Fruit fly (Drosophila melanogaster) whole organism, embryonic: ENCODE data around the gene gdl.

Source experiments
- Adf1 ChIP-seq: fragments of 200-800 bp; sonication (Bioruptor generic); IDR thresholded peaks from 2 replicates; pipeline ENCODE4 v1.3.6; 2022; ENCODE audit warnings: missing biosample characterization, missing genetic modification characterization
- B-H1 ChIP-seq: fragments of 200-800 bp; sonication (Bioruptor generic); IDR thresholded peaks from 3 replicates; pipeline ENCODE4 v1.3.6; 2022; ENCODE audit warnings: missing biosample characterization, missing genetic modification characterization
- CG10321 ChIP-seq: fragments of 200-800 bp; sonication (Bioruptor generic); IDR thresholded peaks from 2 replicates; pipeline ENCODE4 v1.3.6; 2022; ENCODE audit warnings: missing biosample characterization, missing genetic modification characterization
- CG11723 ChIP-seq: fragments of 200-800 bp; sonication (Bioruptor generic); optimal IDR thresholded peaks from 2 replicates; lab custom pipeline; 2017; ENCODE audit warnings: missing biosample characterization, mild to moderate bottlenecking, missing genetic modification characterization
- CG12299 ChIP-seq: fragments of 200-800 bp; sonication (Bioruptor generic); optimal IDR thresholded peaks from 2 replicates; lab custom pipeline; 2018; ENCODE audit warnings: missing biosample characterization, mild to moderate bottlenecking, missing genetic modification characterization
- CG12769 ChIP-seq: fragments of 200-800 bp; sonication (Bioruptor generic); optimal IDR thresholded peaks from 2 replicates; lab custom pipeline; 2019; ENCODE audit warnings: missing biosample characterization, mild to moderate bottlenecking, missing genetic modification characterization, moderate library complexity
- CG13123 ChIP-seq: fragments of 200-800 bp; sonication (Bioruptor generic); optimal IDR thresholded peaks from 2 replicates; lab custom pipeline; 2016; ENCODE audit warnings: missing biosample characterization, missing genetic modification characterization
- CG13624 ChIP-seq: fragments of 200-800 bp; sonication (Bioruptor generic); optimal IDR thresholded peaks from 2 replicates; lab custom pipeline; 2016; ENCODE audit warnings: missing biosample characterization, missing genetic modification characterization
- CG14014 ChIP-seq: fragments of 200-800 bp; sonication (Bioruptor generic); IDR thresholded peaks from 2 replicates; pipeline ENCODE4 v1.3.6; 2022; ENCODE audit warnings: missing biosample characterization, missing genetic modification characterization
- CG14441 ChIP-seq: fragments of 200-800 bp; sonication (Bioruptor generic); IDR thresholded peaks from 2 replicates; pipeline ENCODE4 v1.3.6; 2022; ENCODE audit warnings: missing biosample characterization, missing genetic modification characterization
- CG14710 ChIP-seq: fragments of 200-800 bp; sonication (Bioruptor generic); optimal IDR thresholded peaks from 3 replicates; lab custom pipeline; 2019; ENCODE audit warnings: missing biosample characterization, mild to moderate bottlenecking, missing genetic modification characterization, moderate library complexity
- CG15601 ChIP-seq: fragments of 200-800 bp; sonication (Bioruptor generic); optimal IDR thresholded peaks from 3 replicates; lab custom pipeline; 2019; ENCODE audit warnings: missing biosample characterization, mild to moderate bottlenecking, missing genetic modification characterization, moderate library complexity
- CG1603 ChIP-seq: fragments of 200-800 bp; sonication (Bioruptor generic); optimal IDR thresholded peaks from 2 replicates; lab custom pipeline; 2019; ENCODE audit warnings: missing biosample characterization, mild to moderate bottlenecking, missing genetic modification characterization, moderate library complexity
- CG3281 ChIP-seq: fragments of 200-800 bp; sonication (Bioruptor generic); optimal IDR thresholded peaks from 3 replicates; lab custom pipeline; 2017; ENCODE audit warnings: missing biosample characterization, mild to moderate bottlenecking, missing genetic modification characterization
- CG33557 ChIP-seq: fragments of 200-800 bp; sonication (Bioruptor generic); optimal IDR thresholded peaks from 2 replicates; lab custom pipeline; 2019; ENCODE audit warnings: missing biosample characterization, mild to moderate bottlenecking, missing genetic modification characterization, moderate library complexity
- CG4328 ChIP-seq: fragments of 200-800 bp; sonication (Bioruptor generic); optimal IDR thresholded peaks from 3 replicates; lab custom pipeline; 2017; ENCODE audit warnings: missing biosample characterization, missing genetic modification reagents, missing genetic modification characterization
- CG4360 ChIP-seq: fragments of 200-800 bp; sonication (Bioruptor generic); IDR thresholded peaks from 2 replicates; pipeline ENCODE4 v1.3.6; 2022; ENCODE audit warnings: missing biosample characterization, missing genetic modification characterization
- CG5180 ChIP-seq: fragments of 200-800 bp; sonication (Bioruptor generic); optimal IDR thresholded peaks from 3 replicates; lab custom pipeline; 2017; ENCODE audit warnings: missing biosample characterization, missing genetic modification characterization, mild to moderate bottlenecking, moderate library complexity, missing genetic modification reagents
- CG6654 ChIP-seq: fragments of 200-800 bp; sonication (Bioruptor generic); optimal IDR thresholded peaks from 2 replicates; lab custom pipeline; 2017; ENCODE audit warnings: missing biosample characterization, mild to moderate bottlenecking, missing genetic modification characterization
- CG6813 ChIP-seq: fragments of 200-800 bp; sonication (Bioruptor generic); optimal IDR thresholded peaks from 2 replicates; lab custom pipeline; 2017; ENCODE audit warnings: missing biosample characterization, missing genetic modification characterization, mild to moderate bottlenecking, moderate library complexity, missing genetic modification reagents
- CG8290 ChIP-seq, 3 experiments: fragments of 200-800 bp; sonication (Bioruptor generic); optimal IDR thresholded peaks; 2 replicates each; lab custom pipeline; 2016 to 2019; ENCODE audit warnings: missing biosample characterization in 3 of 3, missing genetic modification characterization in 3 of 3, mild to moderate bottlenecking in 2 of 3, moderate library complexity in 1 of 3
- CG9215 ChIP-seq: fragments of 200-800 bp; sonication (Bioruptor generic); IDR thresholded peaks from 2 replicates; pipeline ENCODE4 v1.3.6; 2022; ENCODE audit warnings: missing biosample characterization, missing genetic modification characterization
- CG9817 ChIP-seq: fragments of 200-800 bp; sonication (Bioruptor generic); optimal IDR thresholded peaks from 2 replicates; lab custom pipeline; 2018; ENCODE audit warnings: missing biosample characterization, mild to moderate bottlenecking, missing genetic modification characterization, moderate library complexity
- Dad ChIP-seq: fragments of 200-800 bp; sonication (Bioruptor generic); optimal IDR thresholded peaks from 3 replicates; lab custom pipeline; 2016; ENCODE audit warnings: missing biosample characterization, missing genetic modification characterization
- Kr ChIP-seq: fragments of 200-800 bp; sonication (Bioruptor generic); optimal IDR thresholded peaks from 2 replicates; lab custom pipeline; 2017; ENCODE audit warnings: missing biosample characterization, mild to moderate bottlenecking, missing genetic modification characterization
- MTF-1 ChIP-seq: fragments of 200-800 bp; sonication (Bioruptor generic); optimal IDR thresholded peaks from 2 replicates; lab custom pipeline; 2018; ENCODE audit warnings: missing biosample characterization, mild to moderate bottlenecking, missing genetic modification characterization, borderline replicate concordance
- Med ChIP-seq: fragments of 200-800 bp; sonication (Bioruptor generic); peaks from one replicate; lab custom pipeline; 2016; ENCODE audit warnings: missing biosample characterization, missing genetic modification characterization, mild to moderate bottlenecking, inconsistent platforms, moderate library complexity
- Nf-YB ChIP-seq: fragments of 200-800 bp; sonication (Bioruptor generic); optimal IDR thresholded peaks from 3 replicates; lab custom pipeline; 2019; ENCODE audit warnings: missing biosample characterization, mild to moderate bottlenecking, missing genetic modification characterization, moderate library complexity
- Opbp ChIP-seq: fragments of 200-800 bp; sonication (Bioruptor generic); IDR thresholded peaks from 3 replicates; pipeline ENCODE4 v1.3.6; 2022; ENCODE audit warnings: missing biosample characterization, missing genetic modification characterization; ENCODE audit not compliant: partially characterized antibody
- Sox100B ChIP-seq: fragments of 200-800 bp; sonication (Bioruptor generic); optimal IDR thresholded peaks from 3 replicates; lab custom pipeline; 2018; ENCODE audit warnings: missing biosample characterization, mild to moderate bottlenecking, missing genetic modification characterization
- Sry-β ChIP-seq: fragments of 200-800 bp; sonication (Bioruptor generic); optimal IDR thresholded peaks from 2 replicates; lab custom pipeline; 2018; ENCODE audit warnings: missing biosample characterization, mild to moderate bottlenecking, missing genetic modification characterization, moderate library complexity
- Vsx1 ChIP-seq: fragments of 200-800 bp; sonication (Bioruptor generic); optimal IDR thresholded peaks from 2 replicates; lab custom pipeline; 2017; ENCODE audit warnings: missing biosample characterization, mild to moderate bottlenecking, missing genetic modification characterization, missing genetic modification reagents
- btn ChIP-seq: fragments of 200-800 bp; sonication (Bioruptor generic); optimal IDR thresholded peaks from 2 replicates; lab custom pipeline; 2016; ENCODE audit warnings: missing biosample characterization, missing genetic modification characterization
- cg ChIP-seq: fragments of 200-800 bp; sonication (Bioruptor generic); optimal IDR thresholded peaks from 3 replicates; lab custom pipeline; 2019; ENCODE audit warnings: missing biosample characterization, mild to moderate bottlenecking, missing genetic modification characterization, moderate library complexity
- ci ChIP-seq: fragments of 200-800 bp; sonication (Bioruptor generic); IDR thresholded peaks from 3 replicates; pipeline ENCODE4 v1.3.6; 2022; ENCODE audit warnings: missing biosample characterization, missing genetic modification characterization
- crc ChIP-seq: fragments of 200-800 bp; sonication (Bioruptor generic); optimal IDR thresholded peaks from 2 replicates; lab custom pipeline; 2016; ENCODE audit warnings: missing biosample characterization, missing genetic modification characterization
- fd64A ChIP-seq: fragments of 200-800 bp; sonication (Bioruptor generic); optimal IDR thresholded peaks from 3 replicates; lab custom pipeline; 2018; ENCODE audit warnings: missing biosample characterization, mild to moderate bottlenecking, missing genetic modification characterization
- her ChIP-seq: fragments of 200-800 bp; sonication (Bioruptor generic); optimal IDR thresholded peaks from 2 replicates; lab custom pipeline; 2016; ENCODE audit warnings: missing biosample characterization, missing genetic modification characterization
- inv ChIP-seq: fragments of 200-800 bp; sonication (Bioruptor generic); IDR thresholded peaks from 2 replicates; pipeline ENCODE4 v1.3.6; 2022; ENCODE audit warnings: missing biosample characterization, missing genetic modification characterization; ENCODE audit not compliant: partially characterized antibody
- kni ChIP-seq: fragments of 200-800 bp; sonication (Bioruptor generic); optimal IDR thresholded peaks from 3 replicates; lab custom pipeline; 2017; ENCODE audit warnings: mild to moderate bottlenecking, missing biosample characterization, missing genetic modification reagents, missing genetic modification characterization
- lab ChIP-seq: fragments of 200-800 bp; sonication (Bioruptor generic); optimal IDR thresholded peaks from 3 replicates; lab custom pipeline; 2017; ENCODE audit warnings: missing biosample characterization, missing genetic modification characterization, mild to moderate bottlenecking, moderate library complexity, missing genetic modification reagents
- lov ChIP-seq, 2 experiments: fragments of 200-800 bp in 1 of 2; fragments of >200 bp in 1 of 2; sonication (Bioruptor generic) in 1 of 2; IDR thresholded peaks in 1 of 2; optimal IDR thresholded peaks in 1 of 2; 2 replicates in 1 of 2; 3 replicates in 1 of 2; pipeline versions ENCODE4 v1.3.6 to Lab custom; 2017 to 2022; ENCODE audit warnings: missing biosample characterization in 1 of 2, missing genetic modification characterization in 1 of 2
- pita ChIP-seq: fragments of 200-800 bp; sonication (Bioruptor generic); optimal IDR thresholded peaks from 2 replicates; lab custom pipeline; 2017; ENCODE audit warnings: missing biosample characterization, mild to moderate bottlenecking, missing genetic modification characterization
- sens ChIP-seq: fragments of 200-800 bp; sonication (Bioruptor generic); peaks from one replicate; lab custom pipeline; 2016; ENCODE audit warnings: missing biosample characterization, missing genetic modification characterization
- sqz ChIP-seq: fragments of 200-800 bp; sonication (Bioruptor generic); optimal IDR thresholded peaks from 3 replicates; lab custom pipeline; 2018; ENCODE audit warnings: missing biosample characterization, mild to moderate bottlenecking, missing genetic modification characterization
- tap ChIP-seq: fragments of 200-800 bp; optimal IDR thresholded peaks from 3 replicates; lab custom pipeline; 2019; ENCODE audit warnings: missing biosample characterization, mild to moderate bottlenecking, missing genetic modification characterization, moderate library complexity
- vfl ChIP-seq: fragments of 200-800 bp; sonication (Bioruptor generic); optimal IDR thresholded peaks from 2 replicates; lab custom pipeline; 2016; ENCODE audit warnings: missing biosample characterization, missing genetic modification characterization
- wek ChIP-seq: fragments of 200-800 bp; sonication (Bioruptor generic); optimal IDR thresholded peaks from 3 replicates; lab custom pipeline; 2018; ENCODE audit warnings: missing biosample characterization, mild to moderate bottlenecking, missing genetic modification characterization, moderate library complexity

gdl gene

DNA sequence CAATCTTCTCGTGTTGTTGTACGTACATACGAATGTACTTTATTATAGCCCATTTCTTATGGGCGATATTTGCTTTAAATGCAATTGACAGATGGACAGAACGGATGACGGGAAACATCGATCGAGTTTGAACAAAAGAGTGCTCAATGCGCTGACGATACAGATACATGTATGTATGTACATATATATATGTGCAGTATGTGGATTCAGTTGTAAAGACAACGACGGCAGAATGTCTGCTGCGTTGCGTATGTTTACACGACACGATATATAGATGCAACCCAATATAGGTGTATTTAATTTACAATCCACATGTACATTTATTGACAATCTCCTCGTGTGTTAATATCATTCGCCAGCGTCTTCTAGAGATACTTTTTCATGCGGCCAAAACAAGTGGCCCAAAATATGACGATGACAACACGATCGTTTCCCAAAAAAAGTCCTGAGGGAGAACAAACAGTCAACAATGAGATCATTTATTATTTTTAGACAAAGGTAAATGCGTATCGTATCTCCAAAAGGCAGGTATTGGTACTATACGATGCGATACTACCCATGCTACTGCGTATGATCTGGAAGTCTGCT lies 21.5 kb downstream of the gdl start:
- TF ChIP-seq Adf1 (no peak), CG6813 (GFP tag; lab: Kevin White, UChicago) (peak; percentile 31), fd64A (GFP tag; lab: Kevin White, UChicago) (peak; percentile 11), pita (GFP tag; lab: Kevin White, UChicago) (no peak), MTF-1 (peak; percentile 32), CG13624 (GFP tag; lab: Kevin White, UChicago) (no peak), her (no peak), CG6654 (no peak), CG9215 (GFP tag; lab: Robert Waterston, UW) (no peak), lab (peak; percentile 24), CG10321 (GFP tag; lab: Robert Waterston, UW) (no peak), sqz (GFP tag; lab: Kevin White, UChicago) (no peak), CG13123 (GFP tag; lab: Kevin White, UChicago) (no peak), Sry-β (peak; percentile 3), CG15601 (tag; lab: Kevin White, UChicago) (peak; percentile 45), sens (GFP tag; lab: Kevin White, UChicago) (peak; percentile 75), inv (GFP tag; lab: Robert Waterston, UW) (no peak), crc (GFP tag; lab: Kevin White, UChicago) (no peak), tap (peak; percentile 0), Kr (GFP tag; lab: Kevin White, UChicago) (no peak), CG4360 (GFP tag; lab: Robert Waterston, UW) (peak; percentile 37; the same call in 1 of the 2 replicates), B-H1 (GFP tag; lab: Robert Waterston, UW) (no peak), ci (GFP tag; lab: Robert Waterston, UW) (peak; percentile 43; the same call in 1 of the 3 replicates), lov (optimal IDR thresholded peaks at IDR 0.05; lab: Kevin White, UChicago) (no peak), lov (GFP tag; IDR thresholded peaks at IDR 0.05; lab: Robert Waterston, UW) (no peak), CG33557 (GFP tag; lab: Kevin White, UChicago) (peak; percentile 57), CG8290 (GFP tag; optimal IDR thresholded peaks at IDR 0.05; lab: Kevin White, UChicago) (no peak), CG8290 (tag; optimal IDR thresholded peaks at IDR 0.05; lab: Kevin White, UChicago) (peak; percentile 34 to 49), CG14014 (no peak), CG4328 (GFP tag; lab: Kevin White, UChicago) (peak; percentile 29), CG3281 (no peak), Sox100B (GFP tag; lab: Kevin White, UChicago) (peak; percentile 29), wek (GFP tag; lab: Kevin White, UChicago) (peak; percentile 43), Med (GFP tag; lab: Kevin White, UChicago) (peak; percentile 36), Opbp (GFP tag; lab: Robert Waterston, UW) (no peak), Nf-YB (no peak), vfl (no peak), CG11723 (GFP tag; lab: Kevin White, UChicago) (peak; percentile 39), CG5180 (GFP tag; lab: Kevin White, UChicago) (peak; percentile 33), Dad (GFP tag; lab: Kevin White, UChicago) (no peak), cg (GFP tag; lab: Kevin White, UChicago) (peak; percentile 19), CG9817 (tag; lab: Kevin White, UChicago) (no peak), Vsx1 (no peak), CG12769 (tag; lab: Kevin White, UChicago) (peak; percentile 66), CG14441 (GFP tag; lab: Robert Waterston, UW) (no peak), btn (GFP tag; lab: Kevin White, UChicago) (no peak), CG12299 (tag; lab: Kevin White, UChicago) (peak; percentile 35), kni (GFP tag; lab: Kevin White, UChicago) (peak; percentile 76), CG1603 (peak; percentile 28), CG14710 (peak; percentile 28)
